Worm (Caenorhabditis elegans) whole organism, L3 larva: ENCODE data around the gene F59E12.17.

Source experiments
- pqm-1 ChIP-seq: fragments of 150-350 bp; optimal IDR thresholded peaks from 2 replicates; lab custom pipeline; 2017; ENCODE audit warnings: missing biosample characterization, missing genetic modification characterization, inconsistent platforms
- snpc-4 ChIP-seq: fragments of 150-350 bp; optimal IDR thresholded peaks from 2 replicates; lab custom pipeline; 2014; ENCODE audit warnings: missing biosample characterization, missing genetic modification characterization
- tbx-2 ChIP-seq: sonication (generic microtip); optimal IDR thresholded peaks from 2 replicates; lab custom pipeline; 2016; ENCODE audit warnings: mild to moderate bottlenecking, missing genetic modification characterization, missing compliant biosample characterization

- TF ChIP-seq tbx-2 (tag; lab: Kevin White, UChicago) (no peak), snpc-4 (tag; lab: Kevin White, UChicago) (no peak), pqm-1 (tag; lab: Kevin White, UChicago) (no peak)
Observed at ce11 chrII:5667540-5667939, 18.3 kb upstream of the F59E12.17 start.
